Fruit fly (Drosophila melanogaster) Kc167 (cell line): ENCODE results near the gene CG44532.

Experiments used
- Myc ChIP-seq: fragments of >200 bp; optimal IDR thresholded peaks from 2 replicates; lab custom pipeline; 2017; ENCODE audit warnings: missing external identifiers
- Sin3A ChIP-seq: fragments of >200 bp; optimal IDR thresholded peaks from 2 replicates; lab custom pipeline; 2018; ENCODE audit warnings: missing external identifiers
- h ChIP-seq: fragments of >200 bp; optimal IDR thresholded peaks from 3 replicates; lab custom pipeline; 2018; ENCODE audit warnings: missing external identifiers
- insv ChIP-seq: fragments of >200 bp; optimal IDR thresholded peaks from 3 replicates; lab custom pipeline; 2018; ENCODE audit warnings: missing external identifiers
- psq ChIP-seq: fragments of >200 bp; optimal IDR thresholded peaks from 2 replicates; lab custom pipeline; 2017; ENCODE audit warnings: missing external identifiers
- ttk ChIP-seq: sonication (Bioruptor generic); optimal IDR thresholded peaks from 2 replicates; lab custom pipeline; 2017; ENCODE audit warnings: missing external identifiers

Gene CG44532

DNA sequence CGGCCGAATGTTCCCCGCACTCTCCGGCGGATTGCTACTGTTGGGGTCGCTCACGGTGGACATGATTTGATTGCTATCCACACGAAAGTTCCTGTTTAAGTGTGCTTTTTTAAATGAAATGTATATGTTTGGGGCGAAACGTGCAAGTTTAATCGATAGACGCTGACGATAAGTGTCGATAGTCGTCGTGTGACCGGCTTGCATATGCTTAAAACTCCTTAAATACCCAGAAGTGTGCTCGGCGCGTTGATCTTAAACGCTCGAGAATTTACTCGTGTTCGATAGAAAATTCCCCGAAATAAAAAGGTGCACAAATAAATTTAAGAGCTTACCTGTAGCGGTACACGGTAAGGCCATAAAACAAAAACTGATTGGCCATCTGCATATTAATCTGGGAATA is at the start of gene CG44532, which contains the start of gene Zpr1:
TSS of gene CG44532 (plus strand) at position 181 of the 400 bp plus-strand sequence.
TSS of gene Zpr1 (minus strand) at position 179 of the 400 bp plus-strand sequence.
- TF ChIP-seq Myc (lab: Kevin White, UChicago) = no peak

DNA sequence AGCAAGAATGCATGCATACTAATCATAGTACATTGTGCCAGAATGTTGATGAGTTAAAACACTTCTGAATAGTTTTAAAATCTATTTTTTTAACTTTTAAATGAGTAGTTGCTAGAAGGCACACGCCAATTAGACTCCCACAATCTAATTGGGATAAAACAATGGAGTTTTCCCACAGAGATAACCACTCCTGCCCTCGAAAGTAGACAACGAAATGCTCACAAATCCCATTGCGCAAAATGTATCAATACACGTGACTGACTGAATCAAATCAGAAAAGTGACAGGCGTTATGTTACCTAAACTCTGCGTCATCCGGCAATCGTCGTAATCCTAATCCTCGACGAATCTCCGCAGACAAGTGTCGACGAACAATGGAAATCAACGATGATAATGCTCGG is 44.1 kb upstream of the CG44532 start:
- TF ChIP-seq psq (lab: Kevin White, UChicago) (no peak), Sin3A (lab: Kevin White, UChicago) (no peak), Myc (lab: Kevin White, UChicago) (no peak), h (lab: Kevin White, UChicago) (no peak), ttk (lab: Kevin White, UChicago) (no peak), insv (lab: Kevin White, UChicago) (no peak)

DNA sequence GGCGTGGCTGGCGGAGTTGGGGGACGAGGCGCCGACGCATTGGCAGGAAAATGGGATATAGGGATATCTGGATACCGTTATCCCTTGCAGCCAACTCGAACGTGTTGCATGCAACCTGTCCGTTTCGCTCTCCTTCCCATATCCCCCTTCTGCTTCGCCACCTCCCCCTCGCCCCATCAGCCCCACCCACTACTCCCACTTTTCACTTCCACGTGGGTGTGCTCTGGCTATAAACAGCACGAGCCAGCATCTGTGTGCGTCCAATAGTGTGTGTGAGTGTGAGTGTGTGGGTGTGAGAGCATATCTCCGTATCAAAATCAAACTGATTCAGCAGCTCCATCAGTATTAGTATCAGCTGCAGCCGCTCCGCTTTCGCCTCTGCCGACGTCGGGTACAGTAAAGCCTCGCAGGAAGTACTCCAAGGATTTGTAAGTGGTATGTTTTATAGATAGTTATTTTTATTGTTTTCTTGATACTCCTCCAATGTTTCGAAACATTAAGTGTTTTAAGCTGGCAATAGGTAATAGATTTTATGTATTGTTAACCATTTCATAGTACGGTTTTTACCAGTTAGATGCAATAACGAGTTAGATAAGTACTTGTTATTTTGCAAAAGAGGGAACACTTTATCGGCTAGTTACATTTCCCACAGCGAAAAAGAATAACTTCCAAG is 42.8 kb upstream of the CG44532 start:
- no peak for TF ChIP-seq ttk (lab: Kevin White, UChicago)
- no peak for TF ChIP-seq Myc (lab: Kevin White, UChicago)
- TF ChIP-seq insv (lab: Kevin White, UChicago) = no peak
- no peak for TF ChIP-seq psq (lab: Kevin White, UChicago)
- TF ChIP-seq h (lab: Kevin White, UChicago) = no peak
- TF ChIP-seq Sin3A (lab: Kevin White, UChicago) = no peak

DNA sequence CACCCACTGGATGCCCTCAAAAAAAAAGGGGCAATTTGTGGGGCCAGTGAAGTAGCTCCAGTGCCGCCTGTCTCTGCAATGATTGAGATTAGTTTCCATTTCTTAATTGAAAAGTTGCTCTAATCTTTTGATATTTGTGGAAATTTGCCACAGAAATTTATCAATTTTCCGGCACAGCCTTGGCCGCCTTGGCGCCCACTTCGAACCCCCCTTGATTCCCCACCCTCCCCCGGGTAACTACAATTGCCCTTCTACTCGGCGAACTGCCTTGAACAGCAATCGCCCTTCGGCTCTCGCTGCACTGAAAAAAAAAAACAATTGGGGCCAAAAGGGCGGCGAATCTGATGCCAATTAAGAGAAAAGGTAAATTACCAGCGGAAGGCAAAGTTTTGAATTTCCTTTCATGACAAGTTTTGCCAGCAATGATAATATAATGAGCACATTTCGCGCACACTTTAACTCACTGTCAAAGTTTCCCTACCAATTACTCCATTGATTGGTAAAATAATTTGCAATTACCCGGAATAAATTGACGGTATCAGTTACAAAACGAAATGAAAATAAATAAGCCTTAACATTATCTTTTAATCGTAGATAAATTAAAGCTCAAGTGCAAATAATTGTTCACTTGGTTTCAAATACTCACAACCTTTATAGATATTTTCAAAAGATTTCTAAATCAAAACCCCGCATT is 42.1 kb upstream of the CG44532 start:
- no peak for TF ChIP-seq psq (lab: Kevin White, UChicago)
- no peak for TF ChIP-seq Sin3A (lab: Kevin White, UChicago)
- no peak for TF ChIP-seq insv (lab: Kevin White, UChicago)
- TF ChIP-seq Myc (lab: Kevin White, UChicago) = no peak

DNA sequence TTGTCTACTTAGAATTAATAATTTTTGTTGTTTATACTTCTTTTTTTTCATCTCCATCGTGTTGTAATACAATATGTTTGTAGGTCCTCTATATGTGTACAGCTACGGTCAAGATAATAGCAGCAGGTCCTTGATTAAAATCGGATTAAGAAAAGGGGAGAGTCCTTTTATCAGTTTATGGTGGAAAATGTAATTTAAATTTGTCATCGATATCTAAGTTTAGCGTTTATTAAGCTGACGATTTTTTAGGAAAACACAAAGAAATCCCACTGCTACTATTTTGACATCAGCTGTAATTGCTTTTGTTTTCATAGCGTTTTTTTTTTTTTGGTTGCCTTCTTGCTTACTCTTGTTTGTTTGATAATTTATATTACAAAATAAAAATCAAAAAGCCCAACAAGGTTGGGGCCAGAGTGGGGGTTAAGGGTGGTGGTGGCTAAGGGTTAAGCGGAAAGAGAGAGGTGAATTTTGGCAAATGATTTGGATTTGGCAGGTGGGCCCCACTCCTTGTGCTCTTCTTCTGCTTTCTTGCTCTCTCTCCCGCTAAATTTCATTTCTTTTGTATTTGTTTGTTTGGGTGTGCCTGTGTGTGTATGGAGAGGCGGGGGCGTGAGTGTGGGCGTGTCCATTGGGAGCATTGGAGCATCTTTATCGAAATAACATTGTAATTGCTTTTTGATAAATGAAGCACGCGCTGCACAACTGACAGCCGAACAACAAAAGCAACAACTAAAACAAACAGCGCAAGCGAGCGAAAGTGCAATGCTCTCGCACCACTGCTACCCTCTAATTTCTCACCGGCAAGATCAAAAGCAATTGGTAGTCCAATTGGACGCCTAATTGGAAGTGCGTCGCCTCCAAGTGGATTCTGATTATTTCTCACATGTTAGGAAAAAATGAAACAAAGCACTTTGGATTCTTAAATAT is 40.8 kb upstream of the CG44532 start:
- TF ChIP-seq insv (lab: Kevin White, UChicago) = no peak
- no peak for TF ChIP-seq h (lab: Kevin White, UChicago)
- no peak for TF ChIP-seq Sin3A (lab: Kevin White, UChicago)
- no peak for TF ChIP-seq Myc (lab: Kevin White, UChicago)
- no peak for TF ChIP-seq psq (lab: Kevin White, UChicago)

DNA sequence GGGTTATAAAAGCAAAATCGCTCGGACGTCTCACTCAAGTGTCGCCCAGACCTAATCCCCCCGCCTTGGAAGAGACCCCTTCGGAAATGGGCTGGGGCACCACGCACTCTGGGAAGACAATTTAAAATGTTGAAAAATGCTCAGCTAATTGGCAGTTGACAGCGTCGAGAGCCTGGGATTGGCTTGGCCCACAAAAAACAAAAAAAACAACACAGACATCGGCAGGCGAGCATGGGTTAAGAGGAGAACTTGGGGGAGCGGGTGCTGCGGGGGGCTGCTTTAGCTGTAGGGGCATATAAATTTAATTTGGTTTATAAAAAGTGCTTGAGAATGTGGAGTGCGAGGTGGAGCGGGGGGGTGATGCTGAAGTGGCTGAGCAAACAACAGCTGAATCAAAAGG is 39.4 kb upstream of the CG44532 start:
- TF ChIP-seq Sin3A (lab: Kevin White, UChicago) (no peak), Myc (lab: Kevin White, UChicago) (no peak), psq (lab: Kevin White, UChicago) (no peak), insv (lab: Kevin White, UChicago) (no peak), ttk (lab: Kevin White, UChicago) (no peak), h (lab: Kevin White, UChicago) (no peak)

DNA sequence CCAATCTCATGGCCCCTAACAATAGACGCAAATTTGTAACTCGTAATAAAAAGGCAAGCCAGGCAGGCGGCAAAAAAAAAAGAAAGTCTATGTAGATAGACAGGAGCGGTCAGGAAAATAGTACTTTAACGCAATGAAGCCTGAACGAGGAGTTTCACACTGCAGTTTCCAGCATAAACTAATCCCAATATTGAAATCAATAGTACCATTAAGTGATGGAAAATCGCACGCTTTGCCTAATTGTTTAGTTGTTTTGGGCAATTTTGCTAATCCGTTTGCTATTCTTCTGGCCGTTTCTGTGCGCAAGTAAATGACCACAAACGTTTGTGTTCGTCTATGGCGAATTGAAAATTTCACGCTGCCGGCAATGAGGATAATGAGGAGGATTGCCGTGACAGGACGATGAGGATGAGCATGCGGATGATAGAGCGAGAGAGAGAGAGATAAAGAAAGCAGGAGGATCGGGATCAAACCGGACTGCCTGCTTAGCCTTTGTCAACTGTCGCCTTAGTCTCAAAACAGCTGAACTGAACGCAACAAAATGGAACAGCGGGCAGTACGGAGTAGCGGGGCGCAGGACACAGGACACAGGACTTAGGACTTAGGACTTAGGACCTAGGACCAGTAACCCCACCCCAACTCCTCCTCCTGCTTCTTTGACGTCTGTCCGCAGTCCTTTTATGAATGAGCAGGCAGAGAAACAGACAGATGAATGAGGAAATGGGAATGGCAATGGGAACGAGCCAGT is 34.5 kb upstream of the CG44532 start:
- TF ChIP-seq insv (lab: Kevin White, UChicago) = no peak
- no peak for TF ChIP-seq ttk (lab: Kevin White, UChicago)
- TF ChIP-seq Sin3A (lab: Kevin White, UChicago) = no peak
- no peak for TF ChIP-seq Myc (lab: Kevin White, UChicago)
- no peak for TF ChIP-seq psq (lab: Kevin White, UChicago)
- no peak for TF ChIP-seq h (lab: Kevin White, UChicago)

DNA sequence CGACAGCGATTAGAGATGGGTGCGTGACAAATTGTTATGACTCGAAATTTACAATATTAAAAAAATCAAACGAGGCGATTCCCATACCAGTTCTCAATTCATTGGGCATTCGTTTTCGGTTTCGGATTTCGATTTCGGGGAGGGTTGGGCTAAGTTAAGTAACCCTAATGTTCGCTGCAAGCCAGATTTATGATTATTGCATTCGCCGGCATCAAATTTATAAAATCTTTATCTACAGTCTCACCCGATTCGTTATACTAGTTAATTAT is 33.9 kb upstream of the CG44532 start:
- TF ChIP-seq ttk (lab: Kevin White, UChicago) (no peak), Sin3A (lab: Kevin White, UChicago) (no peak), insv (lab: Kevin White, UChicago) (no peak), h (lab: Kevin White, UChicago) (no peak), psq (lab: Kevin White, UChicago) (no peak), Myc (lab: Kevin White, UChicago) (no peak)

DNA sequence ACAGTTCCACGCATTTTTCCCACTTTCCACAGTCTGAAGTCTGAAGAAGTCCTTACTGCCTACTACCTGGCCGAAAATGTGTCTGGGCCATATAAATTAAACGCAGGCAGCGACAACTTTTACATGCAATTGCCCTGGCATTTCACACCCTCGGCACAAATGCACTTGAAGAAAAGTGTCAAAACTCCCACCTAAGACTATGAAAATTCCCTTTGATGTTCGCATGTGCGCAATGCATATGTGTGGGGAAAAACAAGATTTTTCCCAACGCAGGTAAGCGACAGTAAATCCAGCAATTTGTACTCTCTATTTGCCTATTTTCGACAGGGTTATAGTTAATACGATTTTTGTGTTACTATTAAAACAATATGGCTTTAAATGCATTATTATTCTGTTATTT is 32.5 kb upstream of the CG44532 start:
- TF ChIP-seq ttk (lab: Kevin White, UChicago) (no peak), insv (lab: Kevin White, UChicago) (no peak), Myc (lab: Kevin White, UChicago) (no peak), Sin3A (lab: Kevin White, UChicago) (no peak), psq (lab: Kevin White, UChicago) (no peak), h (lab: Kevin White, UChicago) (no peak)

DNA sequence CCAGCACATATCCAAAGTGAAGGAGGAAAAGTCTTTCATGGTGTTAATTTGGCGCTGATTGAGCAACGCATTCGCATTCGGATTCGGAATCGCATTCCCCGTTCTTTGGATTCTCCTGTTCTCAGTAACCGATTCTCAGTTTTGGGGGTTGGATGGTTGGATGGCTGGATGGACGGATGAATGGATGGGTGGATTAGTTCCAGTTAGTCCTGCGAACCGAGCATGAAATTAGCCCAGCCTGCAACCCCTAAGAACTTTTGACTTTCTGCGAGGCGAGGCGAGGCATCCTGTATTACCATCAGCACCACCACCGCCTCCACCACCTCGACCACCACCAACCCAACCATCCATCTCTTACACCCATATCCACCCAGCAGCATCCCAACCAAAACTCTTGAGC is 31.6 kb upstream of the CG44532 start:
- TF ChIP-seq insv (lab: Kevin White, UChicago) (no peak), Myc (lab: Kevin White, UChicago) (no peak), psq (lab: Kevin White, UChicago) (no peak), ttk (lab: Kevin White, UChicago) (no peak), h (lab: Kevin White, UChicago) (no peak), Sin3A (lab: Kevin White, UChicago) (no peak)
